Fruit fly (Drosophila melanogaster): Measurements from ENCODE around the gene Ugt304A1.

Ugt304A1 gene

dm6 chr3R:11199227-11199835 lies 24.1 kb upstream of the Ugt304A1 start (continued):
- TF ChIP-seq Pdp1 (GFP tag; optimal IDR thresholded peaks at IDR 0.05) (peak in 1 of 2 experiments; percentile 84), GATAe (GFP tag; conservative IDR thresholded peaks at IDR 0.05) (peak; percentile 21; the same call in 1 of the 2 replicates), Deaf1 (tag; optimal IDR thresholded peaks at IDR 0.05) (peak; percentile 23), CG7745 (tag; optimal IDR thresholded peaks at IDR 0.05) (peak; percentile 29), BtbVII (GFP tag; optimal IDR thresholded peaks at IDR 0.05) (peak; percentile 32), cwo (GFP tag; optimal IDR thresholded peaks at IDR 0.05) (peak; percentile 86), sd (tag; optimal IDR thresholded peaks at IDR 0.05) (peak; percentile 82), chif (GFP tag; optimal IDR thresholded peaks at IDR 0.05) (no peak), gem (tag; optimal IDR thresholded peaks at IDR 0.05) (peak; percentile 41), Hr78 (GFP tag; optimal IDR thresholded peaks at IDR 0.05) (peak in 1 of 2 experiments; percentile 59), CG2116 (GFP tag; optimal IDR thresholded peaks at IDR 0.05) (no peak), CG10366 (GFP tag; IDR thresholded peaks at IDR 0.05) (no peak), vnd (GFP tag; IDR thresholded peaks at IDR 0.05; ENCODE audit: partially characterized antibody) (0 out of 3 replicates have a peak, but pooled peaks have one; percentile 31), mirr (GFP tag; optimal IDR thresholded peaks at IDR 0.05) (peak; percentile 86), CG8089 (GFP tag; optimal IDR thresholded peaks at IDR 0.05) (no peak), exex (tag; optimal IDR thresholded peaks at IDR 0.05) (peak; percentile 98), sug (tag; optimal IDR thresholded peaks at IDR 0.05) (peak; percentile 97), Ets65A (GFP tag) (peak; percentile 25), CG8478 (optimal IDR thresholded peaks at IDR 0.05) (no peak), Jarid2 (GFP tag; optimal IDR thresholded peaks at IDR 0.05) (no peak), CG12769 (tag; optimal IDR thresholded peaks at IDR 0.05) (peak; percentile 6), ato (GFP tag; IDR thresholded peaks at IDR 0.05; ENCODE audit: partially characterized antibody) (no peak), CG7357 (GFP tag; IDR thresholded peaks at IDR 0.05) (no peak), CG11247 (GFP tag; IDR thresholded peaks at IDR 0.05) (0 out of 2 replicates have a peak, but pooled peaks have one; percentile 29), sob (GFP tag; IDR thresholded peaks at IDR 0.05) (0 out of 2 replicates have a peak, but pooled peaks have one; percentile 9), CG10543 (GFP tag; optimal IDR thresholded peaks at IDR 0.05) (peak; percentile 24), CG9817 (tag; optimal IDR thresholded peaks at IDR 0.05) (no peak), pita (GFP tag; optimal IDR thresholded peaks at IDR 0.05) (no peak), Side (GFP tag; optimal IDR thresholded peaks at IDR 0.05) (no peak), CG34376 (GFP tag; optimal IDR thresholded peaks at IDR 0.05) (peak; percentile 64)

dm6 chr3R:11198062-11198472 lies 22.9 kb upstream of the Ugt304A1 start:
- TF ChIP-seq fd3F (GFP tag; optimal IDR thresholded peaks at IDR 0.05) (no peak), CG8924 (tag; optimal IDR thresholded peaks at IDR 0.05) (no peak), yki (optimal IDR thresholded peaks at IDR 0.05) (no peak), CG13894 (tag; optimal IDR thresholded peaks at IDR 0.05) (peak; percentile 43), Dad (GFP tag; optimal IDR thresholded peaks at IDR 0.05) (peak; percentile 18), Blimp-1 (GFP tag; optimal IDR thresholded peaks at IDR 0.05) (peak; percentile 15), tgo (GFP tag; IDR thresholded peaks at IDR 0.05) (no peak), chinmo (GFP tag; IDR thresholded peaks at IDR 0.05; ENCODE audit: partially characterized antibody) (peak; percentile 87; the same call in 1 of the 4 replicates), sd (tag; optimal IDR thresholded peaks at IDR 0.05) (peak; percentile 86), CG5953 (GFP tag; IDR thresholded peaks at IDR 0.05) (no peak), org-1 (GFP tag; optimal IDR thresholded peaks at IDR 0.05) (no peak), tio (GFP tag; optimal IDR thresholded peaks at IDR 0.05) (no peak), CG12391 (tag; optimal IDR thresholded peaks at IDR 0.05) (no peak), CG11247 (GFP tag; IDR thresholded peaks at IDR 0.05) (no peak), Xbp1 (GFP tag; optimal IDR thresholded peaks at IDR 0.05) (peak; percentile 23), Med (GFP tag) (peak; percentile 92), CG10431 (GFP tag; optimal IDR thresholded peaks at IDR 0.05) (no peak), scrt (GFP tag; optimal IDR thresholded peaks at IDR 0.05) (peak; percentile 56), cato (GFP tag; optimal IDR thresholded peaks at IDR 0.05; ENCODE audit: borderline replicate concordance) (no peak), abd-A (tag; optimal IDR thresholded peaks at IDR 0.05) (peak; percentile 78), BtbVII (GFP tag; optimal IDR thresholded peaks at IDR 0.05) (peak; percentile 19), Drgx (GFP tag; IDR thresholded peaks at IDR 0.05) (peak; percentile 47; the same call in 1 of the 2 replicates)
